Worm (Caenorhabditis elegans) whole organism, young adult: ENCODE data around the gene vkmt-1.

Experiments
- B0261.1 ChIP-seq: sonication (generic microtip); optimal IDR thresholded peaks from 2 replicates; lab custom pipeline; 2016; ENCODE audit warnings: mild to moderate bottlenecking, missing genetic modification characterization, moderate library complexity, missing compliant biosample characterization
- F23B12.7 ChIP-seq: sonication (generic microtip); optimal IDR thresholded peaks from 2 replicates; lab custom pipeline; 2017; ENCODE audit warnings: missing genetic modification characterization, mild to moderate bottlenecking, missing compliant biosample characterization, antibody characterized with exemption, moderate library complexity; ENCODE audit not compliant: insufficient read depth
- F49E8.2 ChIP-seq: sonication (generic microtip); optimal IDR thresholded peaks from 3 replicates; lab custom pipeline; 2017; ENCODE audit warnings: missing genetic modification characterization, mild to moderate bottlenecking, missing compliant biosample characterization, antibody characterized with exemption, moderate library complexity; ENCODE audit not compliant: insufficient read depth
- F52B5.7 ChIP-seq: sonication (generic microtip); optimal IDR thresholded peaks from 2 replicates; lab custom pipeline; 2016; ENCODE audit warnings: mild to moderate bottlenecking, missing genetic modification characterization, missing compliant biosample characterization
- T26A5.8 ChIP-seq: sonication (generic microtip); optimal IDR thresholded peaks from 2 replicates; lab custom pipeline; 2016; ENCODE audit warnings: missing genetic modification characterization, missing compliant biosample characterization
- Y56A3A.18 ChIP-seq: fragments of 200-800 bp; sonication (Bioruptor generic); IDR thresholded peaks from 2 replicates; pipeline ENCODE4 v1.3.6; 2022; ENCODE audit warnings: missing genetic modification reagents, missing genetic modification characterization, missing compliant biosample characterization
- ZK185.1 ChIP-seq: sonication (generic microtip); optimal IDR thresholded peaks from 2 replicates; lab custom pipeline; 2016; ENCODE audit warnings: mild to moderate bottlenecking, missing genetic modification characterization, missing compliant biosample characterization; ENCODE audit not compliant: poor library complexity, severe bottlenecking
- athp-1 ChIP-seq: sonication (generic microtip); optimal IDR thresholded peaks from 2 replicates; lab custom pipeline; 2017; ENCODE audit warnings: mild to moderate bottlenecking, missing genetic modification characterization, missing compliant biosample characterization
- bed-2 ChIP-seq: fragments of 200-800 bp; sonication (Bioruptor generic); IDR thresholded peaks from 2 replicates; pipeline ENCODE4 v1.3.6; 2022; ENCODE audit warnings: missing genetic modification reagents, missing genetic modification characterization, missing compliant biosample characterization
- ccch-3 ChIP-seq: fragments of 200-800 bp; sonication (Bioruptor generic); optimal IDR thresholded peaks from 2 replicates; lab custom pipeline; 2018; ENCODE audit warnings: mild to moderate bottlenecking, missing genetic modification characterization, missing compliant biosample characterization
- cebp-2 ChIP-seq: fragments of 200-800 bp; sonication (Bioruptor generic); IDR thresholded peaks from 2 replicates; pipeline ENCODE4 v1.3.6; 2022; ENCODE audit warnings: missing genetic modification characterization, missing compliant biosample characterization
- ceh-27 ChIP-seq: fragments of 200-800 bp; sonication (Bioruptor generic); optimal IDR thresholded peaks from 2 replicates; lab custom pipeline; 2018; ENCODE audit warnings: mild to moderate bottlenecking, missing genetic modification characterization, moderate library complexity, missing compliant biosample characterization
- chd-7 ChIP-seq: sonication (generic microtip); optimal IDR thresholded peaks from 2 replicates; lab custom pipeline; 2016; ENCODE audit warnings: mild to moderate bottlenecking, missing genetic modification characterization, moderate library complexity, missing compliant biosample characterization
- dox-1 ChIP-seq: fragments of 200-800 bp; sonication (Bioruptor generic); IDR thresholded peaks from 2 replicates; pipeline ENCODE4 v1.3.6; 2022; ENCODE audit warnings: missing genetic modification reagents, missing genetic modification characterization, missing compliant biosample characterization
- efl-1 ChIP-seq: fragments of 150-350 bp; optimal IDR thresholded peaks from 2 replicates; lab custom pipeline; 2014; ENCODE audit warnings: missing biosample characterization, missing genetic modification reagents, missing genetic modification characterization
- egl-18 ChIP-seq: fragments of 200-800 bp; sonication (Bioruptor generic); IDR thresholded peaks from 2 replicates; pipeline ENCODE4 v1.3.6; 2022; ENCODE audit warnings: missing genetic modification reagents, missing genetic modification characterization, missing compliant biosample characterization
- egrh-3 ChIP-seq: fragments of 200-800 bp; sonication (Bioruptor generic); IDR thresholded peaks from 2 replicates; pipeline ENCODE4 v1.3.6; 2022; ENCODE audit warnings: missing genetic modification reagents, missing genetic modification characterization, missing compliant biosample characterization
- fkh-3 ChIP-seq: sonication (generic microtip); optimal IDR thresholded peaks from 2 replicates; lab custom pipeline; 2016; ENCODE audit warnings: mild to moderate bottlenecking, missing genetic modification characterization, missing compliant biosample characterization
- hmg-1.2 ChIP-seq: fragments of 200-800 bp; sonication (Bioruptor generic); IDR thresholded peaks from 2 replicates; pipeline ENCODE4 v1.3.6; 2022; ENCODE audit warnings: missing genetic modification reagents, missing genetic modification characterization, missing compliant biosample characterization
- let-607 ChIP-seq, 2 experiments: fragments of 200-800 bp in 1 of 2; sonication (Bioruptor generic) in 1 of 2; sonication (generic microtip) in 1 of 2; optimal IDR thresholded peaks; 2 replicates each; lab custom pipeline; 2016 to 2018; ENCODE audit warnings: mild to moderate bottlenecking in 2 of 2, missing compliant biosample characterization in 2 of 2, missing genetic modification characterization in 2 of 2, moderate library complexity in 2 of 2, missing genotype in 1 of 2
- madf-8 ChIP-seq: fragments of 200-800 bp; sonication (Bioruptor generic); conservative IDR thresholded peaks from 2 replicates; pipeline ENCODE4 v1.3.6; 2022; ENCODE audit warnings: missing genetic modification reagents, missing genetic modification characterization, missing compliant biosample characterization
- mes-4 ChIP-seq: sonication (generic microtip); optimal IDR thresholded peaks from 2 replicates; lab custom pipeline; 2016; ENCODE audit warnings: missing genotype, missing genetic modification characterization, missing compliant biosample characterization
- mxl-1 ChIP-seq: sonication (generic microtip); optimal IDR thresholded peaks from 2 replicates; lab custom pipeline; 2016; ENCODE audit warnings: missing genetic modification characterization, missing compliant biosample characterization
- nfya-2 ChIP-seq: fragments of 200-800 bp; sonication (Bioruptor generic); IDR thresholded peaks from 2 replicates; pipeline ENCODE4 v1.3.6; 2022; ENCODE audit warnings: missing genetic modification reagents, missing genetic modification characterization, missing compliant biosample characterization
- nhr-120 ChIP-seq: fragments of 200-800 bp; sonication (Bioruptor generic); IDR thresholded peaks from 2 replicates; pipeline ENCODE4 v1.3.6; 2022; ENCODE audit warnings: missing genetic modification characterization, missing compliant biosample characterization
- snpc-1.1 ChIP-seq: sonication (generic microtip); optimal IDR thresholded peaks from 2 replicates; lab custom pipeline; 2017; ENCODE audit warnings: missing genetic modification characterization, mild to moderate bottlenecking, missing compliant biosample characterization, antibody characterized with exemption, moderate library complexity, missing genotype, missing genetic modification reagents; ENCODE audit not compliant: insufficient read depth
- tbp1 ChIP-seq: fragments of 200-800 bp; sonication (Bioruptor generic); optimal IDR thresholded peaks from 2 replicates; lab custom pipeline; 2018; ENCODE audit warnings: mild to moderate bottlenecking, missing genetic modification characterization, missing compliant biosample characterization
- tbx-9 ChIP-seq: sonication (generic microtip); optimal IDR thresholded peaks from 2 replicates; lab custom pipeline; 2016; ENCODE audit warnings: borderline replicate concordance, missing genetic modification characterization, inconsistent platforms, missing compliant biosample characterization
- xnd-1 ChIP-seq: sonication (generic microtip); optimal IDR thresholded peaks from 2 replicates; lab custom pipeline; 2016; ENCODE audit warnings: missing genotype, missing genetic modification reagents, missing genetic modification characterization, missing compliant biosample characterization
- ztf-18 ChIP-seq: sonication (generic microtip); optimal IDR thresholded peaks from 2 replicates; lab custom pipeline; 2016; ENCODE audit warnings: missing genotype, mild to moderate bottlenecking, missing genetic modification characterization, missing compliant biosample characterization

The vkmt-1 gene

DNA sequence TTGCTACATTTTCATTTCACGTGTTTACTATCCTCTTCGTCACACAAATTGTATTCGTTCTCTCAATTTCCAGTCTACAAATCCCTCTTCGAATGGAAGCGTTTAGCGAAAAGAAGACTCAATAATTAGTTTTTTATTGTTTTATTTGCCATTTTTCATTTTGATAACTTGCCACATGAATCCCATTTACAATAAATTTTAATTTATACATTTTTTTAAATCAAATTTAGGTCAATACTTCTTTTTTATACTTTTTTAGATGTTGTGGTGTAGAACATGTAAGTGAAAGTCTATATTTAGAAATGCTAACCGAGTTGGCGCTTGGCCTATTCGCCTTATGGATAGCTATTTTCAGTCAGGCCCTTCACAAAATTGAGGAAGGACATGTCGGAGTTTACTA is 9.1 kb downstream of the vkmt-1 start, which contains the start of gene erl-1:
Gene erl-1 (plus strand): TSS at position 301 of the 400 bp plus-strand sequence.
- TF ChIP-seq snpc-1.1 (tag; lab: Kevin White, UChicago) (no peak), bed-2 (no peak), nhr-120 (GFP tag; lab: Robert Waterston, UW) (no peak), hmg-1.2 (GFP tag; lab: Robert Waterston, UW) (no peak)

DNA sequence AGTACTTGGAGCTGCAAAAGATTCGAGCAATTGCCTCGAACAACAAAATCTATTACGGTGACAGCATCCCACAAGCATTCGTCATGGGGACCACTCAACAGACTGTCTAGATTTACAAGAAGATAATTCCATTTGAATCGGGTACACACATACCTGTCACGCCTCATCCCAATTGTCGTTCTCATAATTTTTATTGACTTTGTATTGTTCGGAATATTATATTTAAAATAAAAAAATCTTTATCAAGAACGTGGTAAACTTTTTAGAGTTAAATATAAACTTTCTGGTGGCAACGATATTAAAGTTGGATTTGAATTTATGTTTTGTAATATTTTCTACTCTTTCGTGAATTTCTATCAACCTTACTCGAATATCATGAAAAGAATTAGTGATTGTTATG is 10.6 kb downstream of the vkmt-1 start, which contains the start of gene C42C1.9:
Gene C42C1.9 (plus strand): TSS at position 301 of the 400 bp plus-strand sequence.
- TF ChIP-seq nfya-2 (GFP tag; lab: Robert Waterston, UW) (no peak), fkh-3 (tag; lab: Kevin White, UChicago) (no peak), ccch-3 (GFP tag; lab: Kevin White, UChicago) (no peak), egrh-3 (GFP tag; lab: Robert Waterston, UW) (no peak)

DNA sequence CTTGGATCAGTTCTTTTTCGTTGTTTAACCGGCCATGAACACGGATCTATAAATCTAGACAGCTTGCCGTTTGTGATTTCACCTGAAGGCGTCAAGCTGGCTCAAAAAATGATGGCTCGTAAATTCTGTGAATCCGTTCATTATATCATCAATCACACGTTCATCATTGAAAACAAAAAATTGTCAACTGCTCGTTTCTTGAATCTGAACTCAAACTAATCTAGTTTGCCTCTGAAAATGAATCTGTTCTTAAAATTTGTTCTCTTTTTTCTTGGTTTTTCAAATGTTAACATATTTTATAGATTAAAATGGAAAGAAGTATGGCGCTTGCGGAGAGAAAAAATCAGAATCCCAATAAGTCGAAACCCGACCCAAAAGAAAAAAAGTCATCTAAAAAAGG is 12.2 kb downstream of the vkmt-1 start, which contains the start of gene C42C1.8:
Gene C42C1.8 (plus strand): TSS at position 301 of the 400 bp plus-strand sequence.
- TF ChIP-seq B0261.1 (tag; lab: Kevin White, UChicago) (no peak), efl-1 (GFP tag; lab: Kevin White, UChicago) (no peak), ZK185.1 (tag; lab: Kevin White, UChicago) (no peak), egrh-3 (GFP tag; lab: Robert Waterston, UW) (no peak), xnd-1 (no peak), cebp-2 (GFP tag; lab: Robert Waterston, UW) (no peak), madf-8 (GFP tag; lab: Robert Waterston, UW) (no peak), ceh-27 (no peak), mxl-1 (tag; lab: Kevin White, UChicago) (no peak), Y56A3A.18 (no peak), chd-7 (no peak), F23B12.7 (tag; lab: Kevin White, UChicago) (no peak), mes-4 (tag; lab: Kevin White, UChicago) (no peak), athp-1 (tag; lab: Kevin White, UChicago) (no peak), egl-18 (GFP tag; lab: Robert Waterston, UW) (no peak), nfya-2 (GFP tag; lab: Robert Waterston, UW) (no peak), snpc-1.1 (tag; lab: Kevin White, UChicago) (no peak), tbx-9 (no peak)

DNA sequence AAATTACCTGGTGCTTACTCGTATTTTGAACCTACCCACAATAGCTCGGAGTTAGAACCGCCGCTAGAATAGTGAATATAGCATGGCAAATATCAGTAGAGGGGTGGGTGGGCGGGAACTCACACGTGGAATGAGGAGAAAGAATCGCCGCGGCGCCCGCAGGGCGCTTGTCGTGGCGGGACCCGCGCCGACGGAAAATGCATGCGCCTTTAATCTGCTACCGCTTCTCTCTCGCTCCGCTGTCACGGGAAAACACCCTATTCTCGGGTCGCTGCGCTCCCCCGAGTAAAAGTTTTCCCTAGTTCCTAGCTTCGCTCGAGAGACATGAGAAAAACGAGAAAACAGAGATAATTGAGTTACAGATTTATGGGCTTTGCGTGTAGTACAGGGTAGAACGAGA is 16.2 kb downstream of the vkmt-1 start:
- TF ChIP-seq cebp-2 (GFP tag; lab: Robert Waterston, UW): peak; percentile 74; the same call in 1 of the 2 replicates
- peak; percentile 66; the same call in 1 of the 2 replicates for TF ChIP-seq egrh-3 (GFP tag; lab: Robert Waterston, UW)

DNA sequence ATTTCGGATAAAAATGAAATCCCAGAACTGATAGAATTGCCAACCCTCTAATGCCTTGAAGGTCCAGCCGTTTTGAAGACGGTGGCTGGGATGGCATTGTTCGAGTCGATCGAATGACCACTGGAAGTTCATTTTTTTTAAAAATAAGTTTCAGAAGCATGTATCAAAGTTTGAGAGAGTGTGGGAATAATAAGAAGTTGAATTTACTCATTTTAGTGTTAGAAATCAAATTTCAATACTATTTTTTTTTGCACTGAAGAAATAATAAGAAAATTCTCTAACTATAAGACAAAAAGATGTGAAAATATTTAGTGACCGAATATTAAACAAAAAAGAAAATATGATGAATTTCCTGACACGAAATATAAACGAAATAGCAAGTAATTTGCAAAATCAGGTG is 22.6 kb downstream of the vkmt-1 start, which contains the start of gene oac-59:
Gene oac-59 (minus strand): TSS at position 101 of the 400 bp plus-strand sequence.
- TF ChIP-seq F49E8.2 (tag; lab: Kevin White, UChicago): no peak
- TF ChIP-seq let-607 (tag; optimal IDR thresholded peaks at IDR 0.05; lab: Kevin White, UChicago): no peak
- no peak for TF ChIP-seq T26A5.8 (tag; lab: Kevin White, UChicago)
- TF ChIP-seq ztf-18 (tag; lab: Kevin White, UChicago): no peak
- TF ChIP-seq dox-1: no peak
- TF ChIP-seq tbp1 (GFP tag; lab: Kevin White, UChicago): no peak
- TF ChIP-seq F52B5.7: no peak
